Fruit fly (Drosophila melanogaster): ENCODE results near the gene Cpr64Aa.

Cpr64Aa gene

DNA sequence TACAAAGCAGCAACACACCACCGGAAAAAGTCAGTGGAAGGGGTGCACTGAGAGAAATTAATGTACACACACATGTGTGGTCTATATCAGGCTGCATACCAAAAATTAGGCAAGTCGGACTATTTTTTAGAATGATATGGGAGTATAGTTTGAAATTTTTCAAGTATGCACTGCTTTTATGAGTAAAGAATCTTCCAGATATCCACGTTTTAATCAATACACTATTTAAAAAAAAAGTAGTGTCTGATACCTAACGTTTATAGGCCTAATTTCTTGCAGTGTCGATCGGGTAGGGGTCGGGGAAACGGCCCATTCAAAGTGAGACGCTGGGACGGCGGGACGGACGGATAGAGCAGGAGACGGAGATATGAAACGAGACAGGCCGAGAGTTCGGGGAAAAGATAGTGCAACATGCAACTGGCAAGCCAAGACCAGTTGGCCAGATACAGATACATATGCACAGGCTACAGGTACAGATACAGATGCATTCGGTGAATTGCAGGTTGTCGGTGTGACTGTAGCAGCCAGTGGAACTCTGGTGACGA lies 21.5 kb upstream of the Cpr64Aa start (continued):
- TF ChIP-seq crp (GFP tag; optimal IDR thresholded peaks at IDR 0.05): peak in 1 of 2 experiments; percentile 66

DNA sequence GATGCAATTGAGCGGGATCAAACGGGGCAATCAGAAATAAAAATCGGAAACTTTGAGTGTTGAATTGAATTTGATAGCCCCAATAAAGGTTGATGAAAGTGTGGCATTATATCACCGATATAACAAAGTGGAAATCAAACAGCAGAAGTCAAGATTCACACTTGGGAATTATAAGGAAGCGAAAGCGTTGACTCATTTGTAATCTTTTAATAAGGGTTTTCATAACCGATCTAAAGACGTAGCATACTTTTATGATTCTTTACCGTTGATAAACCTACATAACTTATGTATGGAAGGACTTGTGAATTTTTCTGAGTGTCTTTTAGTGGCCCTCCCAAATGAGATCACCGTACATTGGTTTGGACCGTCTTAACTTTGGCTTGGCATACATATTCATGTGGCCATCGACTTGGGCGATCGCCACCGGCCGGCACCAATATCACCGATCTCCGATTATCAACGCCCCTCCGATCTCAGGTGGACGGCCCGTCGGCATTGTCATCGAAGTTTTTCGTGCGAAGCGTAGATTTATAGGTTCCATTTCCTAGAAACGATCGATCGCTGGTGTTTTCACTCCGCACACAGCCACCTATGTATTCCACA lies 20.5 kb upstream of the Cpr64Aa start:
- no peak for TF ChIP-seq Dp (GFP tag; optimal IDR thresholded peaks at IDR 0.05)
- no peak for TF ChIP-seq Mrtf (GFP tag; IDR thresholded peaks at IDR 0.05)
- no peak for TF ChIP-seq gce (GFP tag; IDR thresholded peaks at IDR 0.05)
- no peak for TF ChIP-seq ro (GFP tag; IDR thresholded peaks at IDR 0.05)
- TF ChIP-seq Hr78 (GFP tag; optimal IDR thresholded peaks at IDR 0.05): no peak
- peak; percentile 16 for TF ChIP-seq gem (tag; optimal IDR thresholded peaks at IDR 0.05)
- TF ChIP-seq ash1 (GFP tag; optimal IDR thresholded peaks at IDR 0.05): no peak
- TF ChIP-seq CG18476 (GFP tag; optimal IDR thresholded peaks at IDR 0.05): no peak
- TF ChIP-seq Opbp (GFP tag; IDR thresholded peaks at IDR 0.05; ENCODE audit: partially characterized antibody): no peak
- no peak for TF ChIP-seq CG4854 (GFP tag; optimal IDR thresholded peaks at IDR 0.05)
- TF ChIP-seq nom (GFP tag; optimal IDR thresholded peaks at IDR 0.05): no peak
- TF ChIP-seq Camta (GFP tag; optimal IDR thresholded peaks at IDR 0.05): no peak
- TF ChIP-seq B-H1 (GFP tag; IDR thresholded peaks at IDR 0.05): no peak
- no peak for TF ChIP-seq Dref (GFP tag; IDR thresholded peaks at IDR 0.05)
- no peak for TF ChIP-seq CG5180 (GFP tag; optimal IDR thresholded peaks at IDR 0.05)
- no peak for TF ChIP-seq az2 (GFP tag; optimal IDR thresholded peaks at IDR 0.05)
- TF ChIP-seq HmgZ (tag; optimal IDR thresholded peaks at IDR 0.05): no peak
- no peak for TF ChIP-seq CG17829 (tag; optimal IDR thresholded peaks at IDR 0.05)
- TF ChIP-seq zf30C (GFP tag; optimal IDR thresholded peaks at IDR 0.05): peak; percentile 24
- no peak for TF ChIP-seq CG10321 (GFP tag; IDR thresholded peaks at IDR 0.05)
- no peak for TF ChIP-seq Nf-YC (tag; optimal IDR thresholded peaks at IDR 0.05)
- TF ChIP-seq CG34422 (GFP tag; IDR thresholded peaks at IDR 0.05): no peak
- TF ChIP-seq CG17802 (tag; optimal IDR thresholded peaks at IDR 0.05): no peak
- TF ChIP-seq onecut (GFP tag; IDR thresholded peaks at IDR 0.05): peak; percentile 64
- TF ChIP-seq row (GFP tag; IDR thresholded peaks at IDR 0.05): peak; percentile 16; the same call in 1 of the 3 replicates
- TF ChIP-seq nerfin-1 (tag; optimal IDR thresholded peaks at IDR 0.05): no peak
- TF ChIP-seq CG1024 (GFP tag; IDR thresholded peaks at IDR 0.05): no peak
- peak; percentile 7 for TF ChIP-seq cad (GFP tag; optimal IDR thresholded peaks at IDR 0.05)
- no peak for TF ChIP-seq trem (tag; optimal IDR thresholded peaks at IDR 0.05)
- TF ChIP-seq CG4820 (GFP tag; optimal IDR thresholded peaks at IDR 0.05): no peak
- no peak for TF ChIP-seq CG15479 (GFP tag; optimal IDR thresholded peaks at IDR 0.05)
- TF ChIP-seq Trl (optimal IDR thresholded peaks at IDR 0.05): no peak
- TF ChIP-seq Trl (GFP tag; optimal IDR thresholded peaks at IDR 0.05): no peak
- TF ChIP-seq gt (GFP tag; IDR thresholded peaks at IDR 0.05): no peak
- no peak for TF ChIP-seq CG3065 (GFP tag; optimal IDR thresholded peaks at IDR 0.05)
- TF ChIP-seq CG9437 (GFP tag; optimal IDR thresholded peaks at IDR 0.05): no peak
- peak; percentile 27 for TF ChIP-seq CG13894 (tag; optimal IDR thresholded peaks at IDR 0.05)
- TF ChIP-seq CG8359 (GFP tag; optimal IDR thresholded peaks at IDR 0.05; ENCODE audit: borderline replicate concordance): no peak
- TF ChIP-seq lov (optimal IDR thresholded peaks at IDR 0.05): no peak
- TF ChIP-seq lov (GFP tag; IDR thresholded peaks at IDR 0.05): no peak
- TF ChIP-seq CG2199 (GFP tag; IDR thresholded peaks at IDR 0.05): 0 out of 3 replicates have a peak, but pooled peaks have one; percentile 43
- TF ChIP-seq usp (GFP tag; optimal IDR thresholded peaks at IDR 0.05): no peak
- TF ChIP-seq bsh (GFP tag; optimal IDR thresholded peaks at IDR 0.05): peak in 1 of 2 experiments; percentile 14
- no peak for TF ChIP-seq CG3407 (GFP tag; optimal IDR thresholded peaks at IDR 0.05)
- peak; percentile 82 for TF ChIP-seq sens (GFP tag)
- TF ChIP-seq Bteb2 (GFP tag; optimal IDR thresholded peaks at IDR 0.05): no peak
- no peak for TF ChIP-seq prd (optimal IDR thresholded peaks at IDR 0.05)
- no peak for TF ChIP-seq prd (GFP tag; IDR thresholded peaks at IDR 0.05)

Measured in whole organism, embryonic.